Worm (Caenorhabditis elegans) whole organism, L1 larva: ENCODE data around the gene lido-6.

Source experiments
- C04F5.9 ChIP-seq: sonication (generic microtip); optimal IDR thresholded peaks from 2 replicates; lab custom pipeline; 2016; ENCODE audit warnings: missing genetic modification characterization, missing compliant biosample characterization
- C16A3.4 ChIP-seq: fragments of 150-350 bp; optimal IDR thresholded peaks from 2 replicates; lab custom pipeline; 2014; ENCODE audit warnings: missing biosample characterization, missing genetic modification characterization
- F16B12.6 ChIP-seq: fragments of 150-350 bp; optimal IDR thresholded peaks from 2 replicates; lab custom pipeline; 2014; ENCODE audit warnings: missing biosample characterization, missing genetic modification characterization
- aha-1 ChIP-seq: fragments of 150-350 bp; optimal IDR thresholded peaks from 2 replicates; lab custom pipeline; 2014; ENCODE audit warnings: missing biosample characterization, missing genetic modification characterization
- alr-1 ChIP-seq: fragments of 200-800 bp; sonication (Bioruptor generic); optimal IDR thresholded peaks from 2 replicates; lab custom pipeline; 2018; ENCODE audit warnings: borderline replicate concordance, mild to moderate bottlenecking, missing genetic modification characterization, missing compliant biosample characterization
- blmp-1 ChIP-seq: fragments of 150-350 bp; optimal IDR thresholded peaks from 2 replicates; lab custom pipeline; 2014; ENCODE audit warnings: missing biosample characterization, missing genetic modification characterization
- ceh-63 ChIP-seq: fragments of 200-800 bp; sonication (Bioruptor generic); optimal IDR thresholded peaks from 2 replicates; lab custom pipeline; 2018; ENCODE audit warnings: mild to moderate bottlenecking, missing genetic modification characterization, missing compliant biosample characterization
- ceh-82 ChIP-seq, 3 experiments: fragments of 150-350 bp in 1 of 3; sonication (generic microtip) in 2 of 3; optimal IDR thresholded peaks; 2 replicates each; lab custom pipeline; 2014 to 2017; ENCODE audit warnings: missing biosample characterization in 3 of 3, missing genetic modification characterization in 3 of 3
- ceh-88 ChIP-seq: fragments of 200-800 bp; sonication (Bioruptor generic); IDR thresholded peaks from 2 replicates; pipeline ENCODE4 v1.3.6; 2022; ENCODE audit warnings: missing genetic modification characterization, missing compliant biosample characterization
- ceh-90 ChIP-seq: sonication (generic microtip); optimal IDR thresholded peaks from 2 replicates; lab custom pipeline; 2016; ENCODE audit warnings: missing genetic modification characterization, missing compliant biosample characterization
- ces-1 ChIP-seq: fragments of 150-350 bp; optimal IDR thresholded peaks from 2 replicates; lab custom pipeline; 2014; ENCODE audit warnings: missing biosample characterization, missing genetic modification reagents, missing genetic modification characterization
- dsc-1 ChIP-seq: sonication (generic microtip); optimal IDR thresholded peaks from 2 replicates; lab custom pipeline; 2016; ENCODE audit warnings: mild to moderate bottlenecking, missing genetic modification characterization, missing compliant biosample characterization
- egl-13 ChIP-seq: sonication (generic microtip); optimal IDR thresholded peaks from 2 replicates; lab custom pipeline; 2016; ENCODE audit warnings: missing genotype, missing genetic modification reagents, missing genetic modification characterization, missing compliant biosample characterization
- ets-5 ChIP-seq: fragments of 200-800 bp; sonication (Bioruptor generic); IDR thresholded peaks from 2 replicates; pipeline ENCODE4 v1.3.6; 2022; ENCODE audit warnings: missing genetic modification characterization, missing compliant biosample characterization
- fkh-10 ChIP-seq: sonication (generic microtip); optimal IDR thresholded peaks from 2 replicates; lab custom pipeline; 2017; ENCODE audit warnings: missing biosample characterization, missing genetic modification reagents, missing genetic modification characterization
- fkh-4 ChIP-seq: sonication (generic microtip); optimal IDR thresholded peaks from 2 replicates; lab custom pipeline; 2016; ENCODE audit warnings: missing compliant biosample characterization, missing genetic modification characterization, borderline replicate concordance
- fkh-8 ChIP-seq: sonication (generic microtip); optimal IDR thresholded peaks from 2 replicates; lab custom pipeline; 2016; ENCODE audit warnings: mild to moderate bottlenecking, missing genetic modification characterization, missing compliant biosample characterization
- fos-1 ChIP-seq: fragments of 150-350 bp; optimal IDR thresholded peaks from 2 replicates; lab custom pipeline; 2014; ENCODE audit warnings: missing biosample characterization, missing genetic modification characterization
- grh-1 ChIP-seq: fragments of 200-800 bp; sonication (Bioruptor generic); IDR thresholded peaks from 2 replicates; pipeline ENCODE4 v1.3.6; 2022; ENCODE audit warnings: missing genetic modification reagents, missing genetic modification characterization, missing compliant biosample characterization
- hlh-4 ChIP-seq: sonication (generic microtip); optimal IDR thresholded peaks from 2 replicates; lab custom pipeline; 2016; ENCODE audit warnings: mild to moderate bottlenecking, missing genetic modification characterization, missing compliant biosample characterization
- irx-1 ChIP-seq: sonication (generic microtip); optimal IDR thresholded peaks from 2 replicates; lab custom pipeline; 2016; ENCODE audit warnings: missing genetic modification characterization, missing compliant biosample characterization
- jun-1 ChIP-seq: fragments of 150-350 bp; optimal IDR thresholded peaks from 2 replicates; lab custom pipeline; 2014; ENCODE audit warnings: missing biosample characterization, missing genetic modification reagents, missing genetic modification characterization
- lin-13 ChIP-seq: fragments of 150-350 bp; optimal IDR thresholded peaks from 2 replicates; lab custom pipeline; 2014; ENCODE audit warnings: missing biosample characterization, missing genetic modification reagents, missing genetic modification characterization
- lin-14 ChIP-seq: fragments of 200-800 bp; sonication (Bioruptor generic); optimal IDR thresholded peaks from 2 replicates; lab custom pipeline; 2018; ENCODE audit warnings: mild to moderate bottlenecking, missing genetic modification characterization, moderate library complexity, missing compliant biosample characterization
- lin-35 ChIP-seq, 2 experiments: fragments of 150-350 bp; optimal IDR thresholded peaks; 2 replicates each; lab custom pipeline; 2014; ENCODE audit warnings: missing biosample characterization in 2 of 2, missing genetic modification characterization in 2 of 2, missing genetic modification reagents in 2 of 2
- lin-39 ChIP-seq: fragments of 150-350 bp; optimal IDR thresholded peaks from 2 replicates; lab custom pipeline; 2014; ENCODE audit warnings: missing biosample characterization, missing genetic modification reagents, missing genetic modification characterization
- lir-3 ChIP-seq: sonication (generic microtip); optimal IDR thresholded peaks from 2 replicates; lab custom pipeline; 2016; ENCODE audit warnings: mild to moderate bottlenecking, missing genetic modification characterization, moderate library complexity, missing compliant biosample characterization; ENCODE audit not compliant: poor library complexity
- mab-9 ChIP-seq: fragments of 200-800 bp; sonication (Bioruptor generic); IDR thresholded peaks from 2 replicates; pipeline ENCODE4 v1.3.6; 2022; ENCODE audit warnings: missing genetic modification reagents, missing genetic modification characterization, missing compliant biosample characterization
- nhr-12 ChIP-seq: sonication (generic microtip); optimal IDR thresholded peaks from 2 replicates; lab custom pipeline; 2017; ENCODE audit warnings: missing biosample characterization, missing genetic modification characterization
- nhr-19 ChIP-seq: fragments of 200-800 bp; sonication (Bioruptor generic); conservative IDR thresholded peaks from 2 replicates; pipeline ENCODE4 v1.3.6; 2022; ENCODE audit warnings: missing genetic modification characterization, missing compliant biosample characterization
- nhr-28 ChIP-seq: fragments of 150-350 bp; optimal IDR thresholded peaks from 2 replicates; lab custom pipeline; 2014; ENCODE audit warnings: missing biosample characterization, missing genetic modification characterization
- nhr-47 ChIP-seq: sonication (generic microtip); optimal IDR thresholded peaks from 2 replicates; lab custom pipeline; 2016; ENCODE audit warnings: mild to moderate bottlenecking, missing genetic modification characterization, moderate library complexity, missing compliant biosample characterization
- nhr-71 ChIP-seq: sonication (generic microtip); optimal IDR thresholded peaks from 2 replicates; lab custom pipeline; 2016; ENCODE audit warnings: mild to moderate bottlenecking, missing genetic modification characterization, moderate library complexity, missing compliant biosample characterization
- nhr-76 ChIP-seq: sonication (generic microtip); optimal IDR thresholded peaks from 2 replicates; lab custom pipeline; 2017; ENCODE audit warnings: missing biosample characterization, missing genetic modification characterization
- nhr-84 ChIP-seq: sonication (generic microtip); optimal IDR thresholded peaks from 2 replicates; lab custom pipeline; 2017; ENCODE audit warnings: missing biosample characterization, missing genetic modification characterization
- nhr-90 ChIP-seq: sonication (generic microtip); optimal IDR thresholded peaks from 2 replicates; lab custom pipeline; 2016; ENCODE audit warnings: mild to moderate bottlenecking, missing genetic modification characterization, missing compliant biosample characterization; ENCODE audit not compliant: poor library complexity
- pag-3 ChIP-seq: sonication (generic microtip); optimal IDR thresholded peaks from 2 replicates; lab custom pipeline; 2017; ENCODE audit warnings: missing genetic modification characterization, mild to moderate bottlenecking, missing compliant biosample characterization, antibody characterized with exemption, borderline replicate concordance; ENCODE audit not compliant: insufficient read depth
- pqm-1 ChIP-seq: sonication (generic microtip); optimal IDR thresholded peaks from 3 replicates; lab custom pipeline; 2017; ENCODE audit warnings: missing biosample characterization, missing genetic modification characterization
- snpc-4 ChIP-seq: fragments of 150-350 bp; optimal IDR thresholded peaks from 2 replicates; lab custom pipeline; 2014; ENCODE audit warnings: missing biosample characterization, missing genetic modification characterization
- sup-37 ChIP-seq: fragments of 200-800 bp; sonication (Bioruptor generic); optimal IDR thresholded peaks from 2 replicates; lab custom pipeline; 2018; ENCODE audit warnings: mild to moderate bottlenecking, missing genetic modification characterization, missing compliant biosample characterization
- swsn-7 ChIP-seq: sonication (generic microtip); optimal IDR thresholded peaks from 2 replicates; lab custom pipeline; 2016; ENCODE audit warnings: missing genetic modification characterization, missing compliant biosample characterization
- tbx-2 ChIP-seq: sonication (generic microtip); optimal IDR thresholded peaks from 2 replicates; lab custom pipeline; 2016; ENCODE audit warnings: missing genetic modification characterization, missing compliant biosample characterization
- tlp-1 ChIP-seq: fragments of 150-350 bp; optimal IDR thresholded peaks from 2 replicates; lab custom pipeline; 2014; ENCODE audit warnings: missing biosample characterization, missing genetic modification characterization
- unc-30 ChIP-seq: sonication (generic microtip); optimal IDR thresholded peaks from 2 replicates; lab custom pipeline; 2017; ENCODE audit warnings: missing biosample characterization, missing genetic modification characterization
- unc-62 ChIP-seq: fragments of 150-350 bp; optimal IDR thresholded peaks from 2 replicates; lab custom pipeline; 2014; ENCODE audit warnings: missing biosample characterization, missing genetic modification reagents, missing genetic modification characterization
- xbp-1 ChIP-seq: sonication (generic microtip); optimal IDR thresholded peaks from 2 replicates; lab custom pipeline; 2016; ENCODE audit warnings: missing genetic modification characterization, missing compliant biosample characterization
- zag-1 ChIP-seq: fragments of 150-350 bp; optimal IDR thresholded peaks from 2 replicates; lab custom pipeline; 2014; ENCODE audit warnings: missing biosample characterization, missing genetic modification characterization
- zip-4 ChIP-seq: fragments of 200-800 bp; sonication (Bioruptor generic); optimal IDR thresholded peaks from 2 replicates; lab custom pipeline; 2018; ENCODE audit warnings: mild to moderate bottlenecking, missing genetic modification characterization, moderate library complexity, missing compliant biosample characterization
- ztf-11 ChIP-seq, 2 experiments: sonication (generic microtip); optimal IDR thresholded peaks; 2 replicates each; lab custom pipeline; 2016 to 2017; ENCODE audit warnings: missing genetic modification characterization in 2 of 2, missing biosample characterization in 1 of 2, missing compliant biosample characterization in 1 of 2

The lido-6 gene

ce11 chrX:17151160-17151711, 36.2 kb upstream of the lido-6 start, which contains the start of gene mdt-1.2 (continued):
- peak; percentile 99 for TF ChIP-seq F16B12.6 (tag; lab: Kevin White, UChicago)
- no peak for TF ChIP-seq alr-1
- TF ChIP-seq lin-13 (GFP tag; lab: Kevin White, UChicago) = peak; percentile 34
- no peak for TF ChIP-seq ceh-88
- no peak for TF ChIP-seq unc-62
- TF ChIP-seq egl-13 (tag; lab: Kevin White, UChicago) = peak; percentile 65
- peak; percentile 77 for TF ChIP-seq nhr-19 (GFP tag; lab: Robert Waterston, UW)
- peak; percentile 71 for TF ChIP-seq blmp-1 (tag; lab: Kevin White, UChicago)
- TF ChIP-seq nhr-90 (tag; lab: Kevin White, UChicago) = peak; percentile 76
- no peak for TF ChIP-seq aha-1 (tag; lab: Kevin White, UChicago)
- TF ChIP-seq snpc-4 (tag; lab: Kevin White, UChicago) = peak; percentile 79
- no peak for TF ChIP-seq mab-9 (GFP tag; lab: Robert Waterston, UW)
- no peak for TF ChIP-seq fkh-4 (tag; lab: Kevin White, UChicago)
- peak; percentile 68 for TF ChIP-seq C04F5.9 (tag; lab: Kevin White, UChicago)
- no peak for TF ChIP-seq unc-30 (tag; lab: Kevin White, UChicago)
- TF ChIP-seq hlh-4 (tag; lab: Kevin White, UChicago) = no peak
- TF ChIP-seq ceh-63 (GFP tag; lab: Kevin White, UChicago) = no peak
- TF ChIP-seq lin-39 (tag; lab: Kevin White, UChicago) = no peak
- peak; percentile 70 for TF ChIP-seq dsc-1 (tag; lab: Kevin White, UChicago)
- TF ChIP-seq ztf-11 (tag; optimal IDR thresholded peaks at IDR 0.05; lab: Kevin White, UChicago) = peak in 1 of 2 experiments; percentile 52
- peak; percentile 84 for TF ChIP-seq swsn-7 (tag; lab: Kevin White, UChicago)
- no peak for TF ChIP-seq jun-1 (tag; lab: Kevin White, UChicago)
- TF ChIP-seq fkh-10 = no peak
- peak; percentile 33 for TF ChIP-seq fos-1
- TF ChIP-seq C16A3.4 (tag; lab: Kevin White, UChicago) = peak; percentile 82
- no peak for TF ChIP-seq ces-1
- TF ChIP-seq pag-3 = no peak
- no peak for TF ChIP-seq ets-5 (GFP tag; lab: Robert Waterston, UW)
- no peak for TF ChIP-seq nhr-28 (tag; lab: Kevin White, UChicago)
- TF ChIP-seq pqm-1 (tag; lab: Kevin White, UChicago) = no peak
- TF ChIP-seq tlp-1 (tag; lab: Kevin White, UChicago) = no peak
- TF ChIP-seq nhr-71 (tag; lab: Kevin White, UChicago) = peak; percentile 87
- TF ChIP-seq tbx-2 (tag; lab: Kevin White, UChicago) = peak; percentile 77
- peak; percentile 68 for TF ChIP-seq xbp-1 (tag; lab: Kevin White, UChicago)
- TF ChIP-seq grh-1 (GFP tag; lab: Robert Waterston, UW) = peak; percentile 39; the same call in 1 of the 2 replicates
- no peak for TF ChIP-seq zag-1 (tag; lab: Kevin White, UChicago)
- TF ChIP-seq nhr-76 = no peak
- peak; percentile 48 for TF ChIP-seq lir-3 (tag; lab: Kevin White, UChicago)
- no peak for TF ChIP-seq ceh-90 (tag; lab: Kevin White, UChicago)
- no peak for TF ChIP-seq nhr-12
- TF ChIP-seq sup-37 (GFP tag; lab: Kevin White, UChicago) = no peak
- peak; percentile 82 for TF ChIP-seq nhr-47 (tag; lab: Kevin White, UChicago)
- peak; percentile 46 to 77 for TF ChIP-seq lin-35 (GFP tag; optimal IDR thresholded peaks at IDR 0.05; lab: Kevin White, UChicago)
- no peak for TF ChIP-seq zip-4 (GFP tag; lab: Kevin White, UChicago)
- peak; percentile 68 to 81 (median 77) for TF ChIP-seq ceh-82 (tag; optimal IDR thresholded peaks at IDR 0.05; lab: Kevin White, UChicago)
- peak; percentile 49 for TF ChIP-seq fkh-8 (tag; lab: Kevin White, UChicago)
- peak; percentile 92 for TF ChIP-seq lin-14 (GFP tag; lab: Kevin White, UChicago)
- TF ChIP-seq nhr-84 (tag; lab: Kevin White, UChicago) = no peak
- peak; percentile 40 for TF ChIP-seq irx-1 (tag; lab: Kevin White, UChicago)
